Fruit fly (Drosophila melanogaster) whole organism, embryonic: ENCODE measurements around the gene CG14380.

Experiments
- GATAe ChIP-seq: fragments of 200-800 bp; sonication (Bioruptor generic); conservative IDR thresholded peaks from 2 replicates; pipeline ENCODE4 v1.3.6; 2022; ENCODE audit warnings: missing biosample characterization, missing genetic modification characterization
- Oaz ChIP-seq: fragments of 200-800 bp; sonication (Bioruptor generic); IDR thresholded peaks from 2 replicates; pipeline ENCODE4 v1.3.6; 2022; ENCODE audit warnings: missing biosample characterization, missing genetic modification characterization
- mld ChIP-seq: fragments of 200-800 bp; sonication (Bioruptor generic); IDR thresholded peaks from 3 replicates; pipeline ENCODE4 v1.3.6; 2022; ENCODE audit warnings: missing biosample characterization, missing genetic modification characterization; ENCODE audit not compliant: partially characterized antibody

dm6 chr3R:13220478-13220877 lies 32.2 kb downstream of the CG14380 start, which contains the start of gene CG8476:
- TF ChIP-seq GATAe (GFP tag; lab: Robert Waterston, UW) (no peak), Oaz (GFP tag; lab: Robert Waterston, UW) (no peak), mld (GFP tag; lab: Robert Waterston, UW) (no peak)
